Fruit fly (Drosophila melanogaster) whole organism, pupa: Measurements from ENCODE around the gene CG15399.

Experiments used
- CG12605 ChIP-seq: fragments of 200-800 bp; sonication (Bioruptor generic); IDR thresholded peaks from 2 replicates; pipeline ENCODE4 v1.3.6; 2022; ENCODE audit warnings: missing biosample characterization, missing genetic modification characterization
- CG13204 ChIP-seq: fragments of 200-800 bp; sonication (Bioruptor generic); optimal IDR thresholded peaks from 2 replicates; lab custom pipeline; 2018; ENCODE audit warnings: missing biosample characterization, mild to moderate bottlenecking, missing genetic modification characterization, moderate library complexity
- CG15710 ChIP-seq: fragments of 200-800 bp; sonication (Bioruptor generic); optimal IDR thresholded peaks from 2 replicates; lab custom pipeline; 2018; ENCODE audit warnings: missing biosample characterization, mild to moderate bottlenecking, missing genetic modification characterization, moderate library complexity
- CG32121 ChIP-seq: fragments of 200-800 bp; sonication (Bioruptor generic); IDR thresholded peaks from 2 replicates; pipeline ENCODE4 v1.3.6; 2022; ENCODE audit warnings: missing biosample characterization, missing genetic modification characterization
- CG8301 ChIP-seq: fragments of 200-800 bp; sonication (Bioruptor generic); optimal IDR thresholded peaks from 2 replicates; lab custom pipeline; 2018; ENCODE audit warnings: missing biosample characterization, mild to moderate bottlenecking, missing genetic modification characterization
- CG9948 ChIP-seq: fragments of 200-800 bp; sonication (Bioruptor generic); optimal IDR thresholded peaks from 2 replicates; lab custom pipeline; 2018; ENCODE audit warnings: missing biosample characterization, mild to moderate bottlenecking, missing genetic modification characterization, moderate library complexity
- EcR ChIP-seq: fragments of 200-800 bp; sonication (Bioruptor generic); optimal IDR thresholded peaks from 3 replicates; lab custom pipeline; 2019; ENCODE audit warnings: missing biosample characterization, missing genetic modification characterization, mild to moderate bottlenecking, moderate library complexity, missing genetic modification reagents
- Pif1A ChIP-seq: fragments of 200-800 bp; sonication (Bioruptor generic); optimal IDR thresholded peaks from 3 replicates; lab custom pipeline; 2016; ENCODE audit warnings: missing biosample characterization, missing genetic modification characterization
- Pif1B ChIP-seq: fragments of 200-800 bp; sonication (Bioruptor generic); optimal IDR thresholded peaks from 3 replicates; lab custom pipeline; 2016; ENCODE audit warnings: missing biosample characterization, missing genetic modification characterization
- Snoo ChIP-seq: fragments of 200-800 bp; sonication (Bioruptor generic); optimal IDR thresholded peaks from 3 replicates; lab custom pipeline; 2017; ENCODE audit warnings: missing biosample characterization, mild to moderate bottlenecking, missing genetic modification characterization, inconsistent platforms

- TF ChIP-seq EcR: no peak
- TF ChIP-seq CG12605 (GFP tag; lab: Robert Waterston, UW): no peak
- no peak for TF ChIP-seq CG8301
- no peak for TF ChIP-seq CG9948
- no peak for TF ChIP-seq Pif1B (GFP tag; lab: Kevin White, UChicago)
- no peak for TF ChIP-seq CG13204 (GFP tag; lab: Kevin White, UChicago)
- TF ChIP-seq CG32121 (GFP tag; lab: Robert Waterston, UW): no peak
- no peak for TF ChIP-seq Snoo
- TF ChIP-seq CG15710 (tag; lab: Kevin White, UChicago): no peak
- TF ChIP-seq Pif1A: no peak
Observed at dm6 chr2L:2812137-2812536, 40.6 kb upstream of the CG15399 start, which contains the start of gene CG2964.
